Worm (Caenorhabditis elegans) whole organism, late embryonic: ENCODE data around the gene F41E7.2.

Experiments used
- C38D4.7 ChIP-seq: fragments of 200-800 bp; sonication (Bioruptor generic); optimal IDR thresholded peaks from 2 replicates; lab custom pipeline; 2018; ENCODE audit warnings: mild to moderate bottlenecking, missing genetic modification characterization, moderate library complexity, missing compliant biosample characterization
- F13H6.1 ChIP-seq: sonication (generic microtip); optimal IDR thresholded peaks from 2 replicates; lab custom pipeline; 2016; ENCODE audit warnings: missing genetic modification characterization, missing compliant biosample characterization
- K09A11.1 ChIP-seq: sonication (generic microtip); optimal IDR thresholded peaks from 2 replicates; lab custom pipeline; 2017; ENCODE audit warnings: antibody characterized with exemption, mild to moderate bottlenecking, missing genetic modification characterization, missing compliant biosample characterization; ENCODE audit not compliant: insufficient read depth
- ama-1 ChIP-seq: fragments of 150-350 bp; optimal IDR thresholded peaks from 2 replicates; lab custom pipeline; 2014
- ceh-48 ChIP-seq: sonication (generic microtip); optimal IDR thresholded peaks from 2 replicates; lab custom pipeline; 2016; ENCODE audit warnings: missing genetic modification characterization, inconsistent platforms, missing compliant biosample characterization
- ceh-6 ChIP-seq: fragments of 200-800 bp; sonication (Bioruptor generic); optimal IDR thresholded peaks from 2 replicates; lab custom pipeline; 2018; ENCODE audit warnings: mild to moderate bottlenecking, missing genetic modification characterization, missing compliant biosample characterization
- elt-4 ChIP-seq: sonication (generic microtip); optimal IDR thresholded peaks from 2 replicates; lab custom pipeline; 2016; ENCODE audit warnings: missing genetic modification characterization, missing compliant biosample characterization
- fax-1 ChIP-seq: sonication (generic microtip); optimal IDR thresholded peaks from 2 replicates; lab custom pipeline; 2016; ENCODE audit warnings: missing genotype, missing genetic modification characterization, missing compliant biosample characterization
- pha-4 ChIP-seq: fragments of 150-350 bp; optimal IDR thresholded peaks from 2 replicates; lab custom pipeline; 2018; ENCODE audit warnings: missing biosample characterization, missing genetic modification reagents, missing genetic modification characterization
- pqm-1 ChIP-seq: sonication (generic microtip); optimal IDR thresholded peaks from 2 replicates; lab custom pipeline; 2016; ENCODE audit warnings: missing genetic modification characterization, missing compliant biosample characterization
- ref-2 ChIP-seq: sonication (generic microtip); optimal IDR thresholded peaks from 2 replicates; lab custom pipeline; 2016; ENCODE audit warnings: missing genetic modification characterization, missing compliant biosample characterization
- rnt-1 ChIP-seq: sonication (generic microtip); optimal IDR thresholded peaks from 2 replicates; lab custom pipeline; 2016; ENCODE audit warnings: missing genetic modification characterization, missing compliant biosample characterization
- sdc-2 ChIP-seq: sonication (generic microtip); optimal IDR thresholded peaks from 2 replicates; lab custom pipeline; 2016; ENCODE audit warnings: missing genotype, missing genetic modification characterization, missing compliant biosample characterization
- tbx-2 ChIP-seq: sonication (generic microtip); optimal IDR thresholded peaks from 2 replicates; lab custom pipeline; 2016; ENCODE audit warnings: missing genetic modification characterization, missing compliant biosample characterization

- no peak for TF ChIP-seq ceh-6 (GFP tag; lab: Kevin White, UChicago)
- TF ChIP-seq pha-4 (tag; lab: Kevin White, UChicago) = no peak
- no peak for TF ChIP-seq elt-4 (tag; lab: Kevin White, UChicago)
- no peak for TF ChIP-seq fax-1
- TF ChIP-seq ceh-48 (tag; lab: Kevin White, UChicago) = no peak
- no peak for TF ChIP-seq rnt-1 (tag; lab: Kevin White, UChicago)
- TF ChIP-seq C38D4.7 = no peak
- TF ChIP-seq sdc-2 (tag; lab: Kevin White, UChicago) = no peak
- no peak for TF ChIP-seq tbx-2
- no peak for TF ChIP-seq K09A11.1 (tag; lab: Kevin White, UChicago)
- TF ChIP-seq ama-1 (lab: Kevin White, UChicago) = no peak
- no peak for TF ChIP-seq ref-2 (tag; lab: Kevin White, UChicago)
- TF ChIP-seq pqm-1 = no peak
- TF ChIP-seq F13H6.1 = no peak
Measured at ce11 chrX:10274470-10274869, 978 bp downstream of the F41E7.2 start.
